Fruit fly (Drosophila melanogaster): ENCODE measurements around the gene CG43175.
A peak's percentile ranks its signal among the peaks of the same experiment; 100 is the strongest.

Gene CG43175

DNA sequence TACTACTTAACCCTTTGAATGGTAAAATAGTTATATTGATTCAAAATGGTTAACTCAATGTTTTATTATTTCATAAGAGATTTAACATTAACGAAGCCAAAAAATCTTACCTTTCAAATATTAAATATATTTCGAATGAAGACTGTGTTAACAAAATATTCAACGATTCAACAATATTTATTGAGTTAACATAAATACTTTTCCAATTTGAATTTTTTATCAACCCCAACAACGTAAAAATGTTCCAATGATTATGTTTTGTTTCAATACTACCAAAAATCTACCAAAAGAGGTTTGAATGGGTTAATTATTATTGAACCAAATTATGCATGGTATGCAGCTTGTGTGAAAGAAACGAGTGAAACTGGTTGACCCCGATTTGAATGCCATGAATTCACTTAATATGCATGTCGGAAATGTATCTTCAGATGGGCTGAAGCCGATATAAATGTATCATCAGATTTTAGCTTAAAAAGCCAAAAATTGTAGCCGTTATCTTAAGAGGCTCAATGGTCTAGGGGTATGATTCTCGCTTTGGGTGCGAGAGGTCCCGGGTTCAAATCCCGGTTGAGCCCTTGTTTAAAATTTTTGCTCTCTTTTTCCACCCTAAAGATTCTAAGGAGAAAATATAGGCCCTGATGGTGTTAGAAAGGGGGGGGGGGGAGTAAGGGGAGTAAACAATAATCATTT is 804 bp downstream of the CG43175 start:
- TF ChIP-seq dsf (GFP tag; optimal IDR thresholded peaks at IDR 0.05; ENCODE audit: borderline replicate concordance): no peak
- TF ChIP-seq fru (GFP tag; optimal IDR thresholded peaks at IDR 0.05): no peak
- TF ChIP-seq GATAd (GFP tag; optimal IDR thresholded peaks at IDR 0.05): no peak
- no peak for TF ChIP-seq Rel (GFP tag; optimal IDR thresholded peaks at IDR 0.05)
- no peak for TF ChIP-seq Rel (tag; optimal IDR thresholded peaks at IDR 0.05)
- no peak for TF ChIP-seq jim (GFP tag; optimal IDR thresholded peaks at IDR 0.05)
- TF ChIP-seq h (GFP tag; optimal IDR thresholded peaks at IDR 0.05): no peak
- TF ChIP-seq dl (GFP tag; optimal IDR thresholded peaks at IDR 0.05; ENCODE audit: insufficient read depth in 1 of 2, partially characterized antibody in 2 of 2): no peak
- no peak for TF ChIP-seq Hr83 (GFP tag; optimal IDR thresholded peaks at IDR 0.05; ENCODE audit: poor library complexity, severe bottlenecking)
- TF ChIP-seq CG32264 (GFP tag; optimal IDR thresholded peaks at IDR 0.05): no peak
- no peak for TF ChIP-seq sv (GFP tag; optimal IDR thresholded peaks at IDR 0.05)
- TF ChIP-seq Hr78 (GFP tag; optimal IDR thresholded peaks at IDR 0.05): no peak
- TF ChIP-seq dmrt93B (GFP tag; optimal IDR thresholded peaks at IDR 0.05): no peak
- no peak for TF ChIP-seq HLH106 (tag; optimal IDR thresholded peaks at IDR 0.05)
- TF ChIP-seq brk (GFP tag; optimal IDR thresholded peaks at IDR 0.05): no peak
- TF ChIP-seq ey (GFP tag; optimal IDR thresholded peaks at IDR 0.05): no peak
- TF ChIP-seq Jra (GFP tag; optimal IDR thresholded peaks at IDR 0.05): no peak
- no peak for TF ChIP-seq foxo (GFP tag; optimal IDR thresholded peaks at IDR 0.05)
- TF ChIP-seq Vsx2 (GFP tag; optimal IDR thresholded peaks at IDR 0.05; ENCODE audit: partially characterized antibody): no peak
- TF ChIP-seq usp (GFP tag; optimal IDR thresholded peaks at IDR 0.05): no peak

DNA sequence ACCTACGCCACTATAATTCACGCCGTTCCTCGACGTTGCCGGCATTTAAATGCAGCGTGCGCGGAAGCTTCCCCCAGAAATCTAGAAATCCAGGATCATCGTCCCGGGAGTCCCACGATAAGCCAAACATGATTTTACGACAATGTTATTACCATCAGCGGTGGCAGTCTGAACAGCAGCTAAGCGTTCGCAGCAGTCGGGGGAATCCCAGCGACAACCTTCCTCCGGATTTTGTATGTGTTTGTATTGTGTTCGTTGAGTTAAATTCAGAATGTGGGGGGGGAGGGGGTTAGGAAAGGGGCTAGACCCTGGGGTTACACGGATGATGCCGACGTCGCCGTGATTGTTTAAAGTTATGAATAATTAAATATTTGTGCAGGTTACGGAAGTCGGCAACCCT is 13.5 kb downstream of the CG43175 start:
- no peak for TF ChIP-seq Rel (GFP tag; optimal IDR thresholded peaks at IDR 0.05)
- TF ChIP-seq Rel (tag; optimal IDR thresholded peaks at IDR 0.05): peak; percentile 72
- TF ChIP-seq OdsH (GFP tag; optimal IDR thresholded peaks at IDR 0.05): no peak

DNA sequence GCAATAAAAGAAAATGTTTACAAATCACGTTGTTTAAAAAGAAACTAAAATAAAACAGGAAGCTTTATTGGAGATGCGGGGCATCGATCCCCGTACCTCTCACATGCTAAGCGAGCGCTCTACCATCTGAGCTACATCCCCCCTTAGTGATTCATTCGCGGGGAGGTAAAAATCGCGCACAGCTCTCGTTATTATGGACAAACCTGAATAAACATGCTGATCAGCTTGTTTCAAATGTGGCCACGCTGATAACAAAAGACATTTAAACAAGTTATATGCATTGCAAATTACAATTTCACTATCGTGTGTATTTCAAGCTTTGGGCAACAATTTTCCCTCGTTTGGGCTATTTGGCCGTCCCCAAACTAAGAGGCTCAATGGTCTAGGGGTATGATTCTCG is 14.7 kb downstream of the CG43175 start:
- TF ChIP-seq Rel (GFP tag; optimal IDR thresholded peaks at IDR 0.05) (no peak), Rel (tag; optimal IDR thresholded peaks at IDR 0.05) (peak; percentile 16), pan (optimal IDR thresholded peaks at IDR 0.05) (no peak)

DNA sequence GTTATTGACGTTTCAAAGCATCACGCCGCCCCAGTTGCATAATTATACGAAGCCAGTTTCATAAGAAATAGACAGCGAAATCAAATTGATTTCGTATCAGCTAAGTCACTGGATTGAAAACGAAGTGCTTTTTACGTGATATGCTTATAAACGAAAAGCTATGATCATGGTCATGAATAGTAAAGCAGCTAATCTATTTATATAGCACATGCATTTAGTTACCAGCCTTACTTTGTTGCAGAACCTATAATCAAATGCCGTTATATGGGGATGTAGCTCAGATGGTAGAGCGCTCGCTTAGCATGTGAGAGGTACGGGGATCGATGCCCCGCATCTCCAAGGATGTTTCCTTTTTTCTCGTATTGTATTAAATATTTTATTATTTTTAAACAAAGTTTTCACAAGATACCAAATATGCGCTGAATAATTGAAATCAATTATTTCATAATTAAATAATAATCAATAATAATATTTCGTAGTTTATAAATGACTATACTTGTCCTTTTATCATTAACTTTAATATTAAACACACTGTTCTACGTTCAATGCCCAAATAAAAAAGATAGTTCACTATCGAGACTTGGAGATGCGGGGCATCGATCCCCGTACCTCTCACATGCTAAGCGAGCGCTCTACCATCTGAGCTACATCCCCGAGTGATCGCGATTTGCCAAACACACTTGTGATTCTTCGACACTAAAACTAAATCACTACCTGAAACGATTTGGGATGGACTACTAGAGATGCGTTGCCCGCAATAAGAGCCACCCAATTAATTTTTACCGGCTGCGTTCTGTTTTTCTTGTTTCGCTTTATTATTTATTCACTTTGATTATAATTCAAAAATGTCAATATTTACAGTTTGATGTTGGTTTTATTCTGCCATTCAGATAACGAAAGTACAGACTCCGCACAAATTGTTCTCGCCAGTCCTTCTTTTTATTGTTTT is 15.9 kb downstream of the CG43175 start:
- no peak for TF ChIP-seq dmrt93B (GFP tag; optimal IDR thresholded peaks at IDR 0.05)
- TF ChIP-seq Hr78 (GFP tag; optimal IDR thresholded peaks at IDR 0.05): no peak
- peak; percentile 6 for TF ChIP-seq HLH106 (tag; optimal IDR thresholded peaks at IDR 0.05)
- TF ChIP-seq Myc (optimal IDR thresholded peaks at IDR 0.05): peak; percentile 12
- no peak for TF ChIP-seq h (GFP tag; optimal IDR thresholded peaks at IDR 0.05)
- TF ChIP-seq brk (GFP tag; optimal IDR thresholded peaks at IDR 0.05): no peak
- TF ChIP-seq tai (GFP tag; optimal IDR thresholded peaks at IDR 0.05): no peak
- no peak for TF ChIP-seq Sp1 (GFP tag; optimal IDR thresholded peaks at IDR 0.05)
- no peak for TF ChIP-seq sage (GFP tag; optimal IDR thresholded peaks at IDR 0.05)
- TF ChIP-seq Dif (GFP tag; optimal IDR thresholded peaks at IDR 0.05; ENCODE audit: partially characterized antibody): no peak
- no peak for TF ChIP-seq fru (GFP tag; optimal IDR thresholded peaks at IDR 0.05)
- no peak for TF ChIP-seq dl (GFP tag; optimal IDR thresholded peaks at IDR 0.05; ENCODE audit: insufficient read depth in 1 of 2, partially characterized antibody in 2 of 2)
- TF ChIP-seq woc (GFP tag; optimal IDR thresholded peaks at IDR 0.05): peak; percentile 52
- TF ChIP-seq OdsH (GFP tag; optimal IDR thresholded peaks at IDR 0.05): no peak
- no peak for TF ChIP-seq lola (GFP tag; optimal IDR thresholded peaks at IDR 0.05)
- TF ChIP-seq Hnf4 (GFP tag; optimal IDR thresholded peaks at IDR 0.05): no peak
- no peak for TF ChIP-seq br (GFP tag; optimal IDR thresholded peaks at IDR 0.05)
- TF ChIP-seq Vsx2 (GFP tag; optimal IDR thresholded peaks at IDR 0.05; ENCODE audit: partially characterized antibody): no peak
- no peak for TF ChIP-seq N (GFP tag; optimal IDR thresholded peaks at IDR 0.05)
- no peak for TF ChIP-seq Jra (GFP tag; optimal IDR thresholded peaks at IDR 0.05)
- no peak for TF ChIP-seq Dfd (GFP tag; optimal IDR thresholded peaks at IDR 0.05)
- TF ChIP-seq ey (GFP tag; optimal IDR thresholded peaks at IDR 0.05): peak; percentile 4
- no peak for TF ChIP-seq psq (GFP tag; optimal IDR thresholded peaks at IDR 0.05)
- TF ChIP-seq CrebA (GFP tag; optimal IDR thresholded peaks at IDR 0.05; ENCODE audit: borderline replicate concordance): peak; percentile 30
- TF ChIP-seq jim (GFP tag; optimal IDR thresholded peaks at IDR 0.05): no peak
- TF ChIP-seq foxo (GFP tag; optimal IDR thresholded peaks at IDR 0.05): no peak
- TF ChIP-seq dsf (GFP tag; optimal IDR thresholded peaks at IDR 0.05; ENCODE audit: borderline replicate concordance): no peak
